Worm (Caenorhabditis elegans) whole organism, young adult: ENCODE data around the gene sru-38.

ENCODE experiments used
- B0019.2 ChIP-seq: fragments of 200-800 bp; sonication (Bioruptor generic); conservative IDR thresholded peaks from 2 replicates; pipeline ENCODE4 v1.3.6; 2022; ENCODE audit warnings: missing genetic modification reagents, missing genetic modification characterization, missing compliant biosample characterization
- F10E7.11 ChIP-seq: sonication (generic microtip); optimal IDR thresholded peaks from 2 replicates; lab custom pipeline; 2017; ENCODE audit warnings: mild to moderate bottlenecking, missing genetic modification characterization, moderate library complexity, missing compliant biosample characterization
- F33H1.4 ChIP-seq: fragments of 200-800 bp; sonication (Bioruptor generic); IDR thresholded peaks from 2 replicates; pipeline ENCODE4 v1.3.6; 2022; ENCODE audit warnings: missing genetic modification reagents, missing genetic modification characterization, missing compliant biosample characterization
- attf-5 ChIP-seq: fragments of 200-800 bp; sonication (Bioruptor generic); optimal IDR thresholded peaks from 2 replicates; lab custom pipeline; 2018; ENCODE audit warnings: mild to moderate bottlenecking, missing genetic modification characterization, missing compliant biosample characterization
- ceh-79 ChIP-seq: sonication (generic microtip); optimal IDR thresholded peaks from 2 replicates; lab custom pipeline; 2017; ENCODE audit warnings: mild to moderate bottlenecking, missing genetic modification characterization, missing compliant biosample characterization
- ets-4 ChIP-seq: fragments of 200-800 bp; sonication (Bioruptor generic); optimal IDR thresholded peaks from 2 replicates; lab custom pipeline; 2018; ENCODE audit warnings: mild to moderate bottlenecking, missing genetic modification characterization, missing compliant biosample characterization
- hmg-20 ChIP-seq: fragments of 200-800 bp; sonication (Bioruptor generic); IDR thresholded peaks from 2 replicates; pipeline ENCODE4 v1.3.6; 2022; ENCODE audit warnings: missing genetic modification reagents, missing genetic modification characterization, missing compliant biosample characterization
- unc-130 ChIP-seq: sonication (generic microtip); optimal IDR thresholded peaks from 2 replicates; lab custom pipeline; 2016; ENCODE audit warnings: missing genetic modification reagents, missing genetic modification characterization, missing compliant biosample characterization
- ztf-28 ChIP-seq: fragments of 200-800 bp; sonication (Bioruptor generic); IDR thresholded peaks from 2 replicates; pipeline ENCODE4 v1.3.6; 2022; ENCODE audit warnings: missing genetic modification reagents, missing genetic modification characterization, missing compliant biosample characterization

DNA sequence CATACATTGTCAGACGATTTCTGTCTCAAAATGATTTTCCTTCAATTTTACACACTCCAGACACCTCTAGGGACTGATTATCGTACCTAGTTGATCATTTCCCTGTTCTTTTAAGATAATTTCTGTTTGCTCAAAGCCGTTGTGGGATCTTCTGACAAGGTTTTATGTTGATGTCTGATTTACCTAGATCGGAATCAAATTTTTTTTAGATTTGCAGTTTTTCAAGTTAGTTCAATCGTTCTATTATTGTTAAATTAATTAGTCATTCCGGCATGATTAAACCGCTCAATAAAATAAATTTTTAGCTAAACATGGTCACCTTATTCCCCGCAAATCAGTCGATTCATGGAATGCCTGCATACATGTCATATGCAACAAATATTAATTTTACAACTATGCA, 22.3 kb downstream of the sru-38 start, which contains the start of gene sru-30:
- TF ChIP-seq ztf-28 = no peak
- TF ChIP-seq ceh-79 (tag; lab: Kevin White, UChicago) = no peak
- TF ChIP-seq F10E7.11 (tag; lab: Kevin White, UChicago) = no peak
- TF ChIP-seq hmg-20 (GFP tag; lab: Robert Waterston, UW) = no peak
- no peak for TF ChIP-seq F33H1.4 (GFP tag; lab: Robert Waterston, UW)
- TF ChIP-seq B0019.2 = no peak
- no peak for TF ChIP-seq unc-130
- TF ChIP-seq ets-4 (GFP tag; lab: Kevin White, UChicago) = no peak
- TF ChIP-seq attf-5 (GFP tag; lab: Kevin White, UChicago) = no peak
